Worm (Caenorhabditis elegans) whole organism, dauer: ENCODE results near the gene smc-3.

Source experiments
- unc-62 ChIP-seq: sonication (generic microtip); optimal IDR thresholded peaks from 2 replicates; lab custom pipeline; 2017; ENCODE audit warnings: missing biosample characterization, missing genetic modification reagents, missing genetic modification characterization

The smc-3 gene

DNA sequence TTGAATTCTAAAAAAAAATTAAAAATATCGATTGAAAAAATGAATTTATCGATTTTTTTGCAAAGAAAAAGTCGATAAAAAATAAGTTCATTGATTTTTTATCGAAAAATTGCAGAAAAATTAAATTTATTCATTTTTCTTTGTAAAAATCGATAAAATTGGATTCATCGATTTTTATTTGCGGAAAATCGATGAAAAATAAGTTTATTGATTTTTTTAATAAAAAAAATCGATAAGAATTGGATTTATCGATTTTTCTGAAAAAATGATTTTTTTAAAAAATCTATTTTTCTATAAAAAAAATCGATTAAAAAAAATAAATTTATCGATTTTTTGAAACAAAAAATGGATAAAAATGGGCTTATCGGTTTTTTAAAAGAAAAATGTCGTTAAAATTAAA lies 10.8 kb upstream of the smc-3 start:
- TF ChIP-seq unc-62 (GFP tag; lab: Kevin White, UChicago): no peak

DNA sequence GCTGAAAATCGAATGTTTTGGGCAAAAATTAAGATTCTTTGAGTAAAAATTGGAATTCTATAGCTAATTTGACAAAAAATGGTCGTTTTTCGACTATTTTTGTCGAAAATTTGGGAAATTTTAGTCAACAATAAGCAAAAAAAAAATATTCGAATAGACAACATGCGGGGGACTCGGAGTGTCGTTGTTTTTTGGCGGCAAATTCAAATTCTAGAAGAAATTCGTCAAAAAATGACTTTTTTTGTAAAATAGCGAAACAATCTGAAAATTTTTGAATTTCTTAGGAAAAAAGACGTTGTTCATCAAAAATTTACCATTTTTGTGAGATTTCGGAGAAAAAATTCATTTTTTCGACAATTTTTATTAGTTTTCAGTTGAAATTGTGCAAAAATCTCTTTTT lies 7.1 kb upstream of the smc-3 start:
- no peak for TF ChIP-seq unc-62 (GFP tag; lab: Kevin White, UChicago)

DNA sequence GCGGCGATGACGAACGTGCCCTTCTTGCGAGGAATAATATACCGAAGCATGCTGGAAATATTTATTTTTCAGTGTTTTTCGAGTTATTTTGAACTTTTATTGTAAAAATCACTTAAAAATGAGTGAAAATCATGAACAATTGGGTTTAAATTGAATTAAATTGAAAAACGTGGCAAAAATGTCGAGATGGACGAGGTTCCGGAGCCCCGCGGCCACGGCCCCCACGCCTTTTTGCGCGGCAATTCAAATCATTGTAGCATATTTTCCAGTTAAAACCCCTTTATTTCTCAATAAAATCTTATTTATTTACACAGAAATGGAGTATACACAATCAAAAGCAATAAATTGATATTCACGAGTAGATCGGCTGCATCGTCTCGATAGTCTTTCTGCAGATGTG lies 4.6 kb upstream of the smc-3 start:
- no peak for TF ChIP-seq unc-62 (GFP tag; lab: Kevin White, UChicago)

DNA sequence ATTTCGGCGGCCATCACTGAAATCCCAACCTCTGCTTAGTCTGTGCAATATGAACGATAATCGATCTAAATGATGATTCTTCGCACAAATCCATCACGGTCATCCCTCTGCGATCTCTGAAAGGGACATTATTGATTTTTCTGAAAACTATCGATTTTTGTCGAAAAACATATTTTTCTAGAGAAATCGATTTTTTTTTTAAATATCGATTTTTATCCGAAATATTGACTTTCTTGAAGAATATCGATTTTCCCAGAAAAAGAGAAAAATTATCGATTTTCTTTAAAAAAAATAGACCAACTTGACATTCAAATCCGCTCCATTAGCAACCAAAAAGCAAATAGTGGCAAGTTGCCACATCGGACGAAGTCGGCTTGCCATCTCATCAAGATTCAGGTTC lies 3.4 kb upstream of the smc-3 start:
- no peak for TF ChIP-seq unc-62 (GFP tag; lab: Kevin White, UChicago)

DNA sequence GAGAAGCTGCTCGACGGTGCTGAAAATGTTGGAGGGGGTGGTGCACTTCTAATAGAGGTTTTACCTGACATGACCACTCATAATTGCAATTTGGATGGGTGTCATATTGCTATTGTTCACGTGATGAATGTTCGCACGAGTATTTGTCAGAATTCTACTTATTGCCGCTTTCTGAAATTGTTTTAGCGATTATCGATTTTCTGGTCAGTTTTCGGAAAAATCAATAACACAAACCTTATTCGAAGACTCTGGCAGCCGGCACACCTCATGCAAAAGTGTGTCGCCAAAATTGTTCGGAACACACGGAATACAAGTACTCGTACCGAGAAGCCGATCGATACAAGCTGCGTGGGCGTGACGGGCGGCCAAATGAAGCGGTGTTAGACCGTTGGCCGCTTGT lies 2.4 kb upstream of the smc-3 start:
- no peak for TF ChIP-seq unc-62 (GFP tag; lab: Kevin White, UChicago)

DNA sequence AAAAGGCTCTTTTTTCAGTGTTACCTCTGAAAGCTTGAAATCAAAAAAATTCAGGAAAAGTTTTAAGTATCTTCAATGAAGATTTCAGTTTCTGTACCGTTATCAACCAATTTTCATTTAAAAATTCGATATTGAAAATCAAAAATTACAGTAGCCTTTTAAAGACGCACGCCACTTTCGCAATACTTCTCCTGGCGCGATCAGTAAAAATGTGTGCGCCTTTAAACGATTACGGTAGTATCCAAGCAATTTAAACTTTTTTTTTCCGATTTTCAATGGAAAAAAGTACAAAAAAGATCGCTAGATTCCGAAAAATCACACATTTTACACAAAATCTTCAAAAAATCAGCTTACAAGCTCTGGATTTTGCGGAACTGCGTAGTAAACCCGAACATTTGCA lies 828 bp upstream of the smc-3 start:
- TF ChIP-seq unc-62 (GFP tag; lab: Kevin White, UChicago): no peak

DNA sequence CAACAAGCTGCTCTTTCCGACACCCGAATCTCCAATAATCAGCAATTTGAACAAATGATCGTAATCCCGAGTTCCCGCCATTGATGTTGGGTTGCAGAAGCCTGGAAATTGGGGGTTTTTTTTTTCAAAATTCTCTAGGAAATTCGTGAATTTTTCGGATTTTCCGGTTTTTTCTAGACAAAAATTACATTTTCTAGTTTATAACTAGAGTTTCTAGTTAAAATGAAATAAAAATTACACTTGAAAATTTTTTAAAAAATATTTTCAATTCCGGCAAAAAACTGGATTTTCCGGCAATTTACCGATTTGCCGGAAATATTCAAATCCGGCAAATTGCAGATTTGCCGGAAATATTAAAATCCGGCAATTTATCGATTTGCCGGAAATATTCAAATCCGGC lies 20.8 kb downstream of the smc-3 start, which contains the start of gene rab-35:
rab-35 (minus strand) TSS at position 101 of the 400 bp plus-strand sequence.
- TF ChIP-seq unc-62 (GFP tag; lab: Kevin White, UChicago): no peak

DNA sequence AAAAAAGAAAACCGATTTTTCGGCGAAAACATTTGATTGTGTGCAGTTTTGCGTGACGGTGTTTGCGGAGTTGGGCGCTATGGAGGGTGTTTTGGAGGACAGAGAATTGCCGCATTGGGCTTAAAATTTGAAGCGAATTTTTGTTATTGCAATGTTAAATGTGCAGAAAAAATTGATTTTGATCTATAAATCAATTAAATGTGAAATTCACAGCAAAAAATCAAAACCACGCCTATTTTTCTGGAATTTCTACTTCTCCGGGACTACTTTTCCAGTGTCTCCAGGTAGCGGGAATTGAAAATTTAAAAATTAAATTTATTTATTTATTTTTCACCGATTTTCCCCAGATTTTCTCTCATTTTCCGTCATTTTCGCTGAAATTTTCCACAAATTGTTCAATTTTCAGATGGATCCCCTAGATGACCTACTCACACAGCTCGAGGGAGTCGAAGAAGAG lies 26.5 kb downstream of the smc-3 start, which contains the start of gene mcm-10:
mcm-10 (plus strand) TSS at position 407 of the 457 bp plus-strand sequence.
- TF ChIP-seq unc-62 (GFP tag; lab: Kevin White, UChicago): no peak

DNA sequence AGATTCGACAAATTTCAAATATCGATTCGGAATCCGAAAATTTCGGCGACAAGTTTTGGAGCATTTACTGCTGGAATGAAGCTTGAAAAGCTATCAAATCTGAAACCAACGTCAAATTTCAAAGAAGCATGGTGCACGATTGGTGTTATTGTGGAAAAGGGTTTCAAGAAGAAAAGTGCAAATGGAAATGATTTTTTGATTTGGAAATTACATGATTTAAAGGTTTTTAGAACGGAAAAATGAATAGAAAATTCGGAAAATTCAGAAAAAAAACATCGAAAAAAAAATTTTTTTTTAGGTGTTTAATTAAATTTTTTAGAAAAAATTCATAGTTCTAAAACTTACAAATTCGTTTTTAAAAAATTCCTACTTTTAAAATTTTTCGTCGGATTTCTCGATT lies 27.4 kb downstream of the smc-3 start, which contains the start of gene teg-1:
teg-1 (minus strand) TSS at position 101 of the 400 bp plus-strand sequence.
- no peak for TF ChIP-seq unc-62 (GFP tag; lab: Kevin White, UChicago)

DNA sequence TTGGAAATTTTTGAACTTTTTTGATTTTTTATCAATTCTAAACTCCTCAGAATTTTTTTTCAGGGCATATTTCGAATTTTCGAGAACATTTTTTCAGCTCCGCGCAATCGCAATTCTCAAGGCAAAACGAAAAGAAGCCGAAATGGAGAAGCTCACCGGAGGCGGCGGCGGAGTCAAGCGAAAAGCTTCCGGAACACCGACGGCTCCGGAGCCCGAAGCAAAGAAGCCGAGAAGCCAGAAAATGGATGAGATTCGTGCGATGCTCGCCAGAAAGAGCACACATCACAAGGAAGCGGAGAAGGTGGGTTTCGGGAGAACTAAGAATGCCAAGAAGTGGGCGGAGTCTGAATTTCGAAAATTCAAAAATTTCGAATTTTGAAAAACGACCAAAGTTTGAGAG lies 33.4 kb downstream of the smc-3 start:
- TF ChIP-seq unc-62 (GFP tag; lab: Kevin White, UChicago): no peak

DNA sequence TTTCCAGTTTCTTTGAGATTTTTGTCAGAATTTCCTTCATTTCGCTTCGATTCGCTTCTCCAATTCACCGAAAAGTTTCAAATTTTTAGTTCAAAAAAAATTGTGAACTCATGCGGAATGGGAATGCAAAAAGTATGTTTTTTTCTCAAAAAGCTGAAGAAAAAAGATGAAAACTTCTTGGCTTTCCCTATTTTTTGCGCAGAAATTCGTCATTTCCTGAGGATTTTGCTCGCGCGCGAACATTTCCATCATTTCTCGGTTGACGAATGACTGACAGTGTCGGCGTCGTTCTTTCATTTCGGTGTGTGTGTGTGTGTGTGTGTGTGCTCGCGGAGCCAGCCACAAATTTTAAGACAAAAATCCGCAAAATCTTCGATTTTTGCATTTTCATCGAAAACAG lies 41.6 kb downstream of the smc-3 start:
- no peak for TF ChIP-seq unc-62 (GFP tag; lab: Kevin White, UChicago)

DNA sequence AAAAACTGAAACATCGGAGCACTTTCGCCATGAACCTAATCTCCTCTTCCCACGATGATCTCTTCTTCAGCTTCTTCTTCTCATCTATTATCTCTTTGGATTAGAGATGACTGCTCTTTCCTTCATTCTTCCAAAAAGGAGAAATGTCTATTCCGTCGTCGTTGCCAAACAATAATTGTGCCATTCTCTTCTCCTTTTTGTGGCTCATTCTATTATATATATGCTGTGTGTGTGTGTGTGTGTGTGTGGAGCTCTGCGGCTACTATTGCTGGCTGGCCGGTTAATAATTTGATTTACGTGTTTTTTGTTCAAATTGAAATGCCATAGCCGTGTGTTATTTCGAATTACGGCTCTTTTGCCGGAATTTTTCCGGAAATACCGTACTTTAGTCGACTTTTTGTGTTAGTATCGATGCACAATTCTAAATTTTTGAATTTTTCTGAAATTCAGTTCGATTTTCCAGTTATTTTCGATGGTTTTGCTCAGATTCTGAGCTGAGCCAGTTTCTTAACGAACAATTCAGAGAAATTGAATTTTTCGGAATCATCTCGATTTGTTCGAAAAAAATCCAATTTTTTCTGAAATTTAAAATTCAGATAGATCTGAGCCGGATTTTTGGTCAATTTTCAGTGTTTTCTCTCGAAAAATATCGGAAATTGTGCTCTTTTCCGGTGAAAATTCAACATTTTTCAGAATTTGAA lies 42.5 kb downstream of the smc-3 start, which contains the start of gene T28D6.5:
T28D6.5 (plus strand) TSS at position 651 of the 701 bp plus-strand sequence.
- no peak for TF ChIP-seq unc-62 (GFP tag; lab: Kevin White, UChicago)

DNA sequence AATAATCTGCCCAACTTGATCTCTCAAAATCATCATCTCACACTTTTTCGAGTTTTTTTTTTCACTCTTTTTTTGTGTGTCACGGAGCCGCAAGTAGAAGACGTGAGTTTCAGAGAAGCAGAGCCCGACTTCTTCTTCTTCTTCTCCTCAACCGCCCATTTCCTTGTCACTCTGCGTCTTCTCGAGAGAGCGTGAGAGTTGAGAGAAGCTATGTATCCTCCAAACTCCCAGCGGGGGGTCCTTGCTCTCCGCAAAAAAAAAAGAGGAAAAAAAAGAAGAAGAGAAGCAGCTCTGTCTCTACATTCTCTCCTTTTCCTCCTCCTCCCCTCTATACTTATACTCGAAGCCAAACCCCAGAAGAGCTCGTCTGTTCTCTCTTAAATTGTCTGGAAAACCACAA lies 43.6 kb downstream of the smc-3 start:
- TF ChIP-seq unc-62 (GFP tag; lab: Kevin White, UChicago): no peak

DNA sequence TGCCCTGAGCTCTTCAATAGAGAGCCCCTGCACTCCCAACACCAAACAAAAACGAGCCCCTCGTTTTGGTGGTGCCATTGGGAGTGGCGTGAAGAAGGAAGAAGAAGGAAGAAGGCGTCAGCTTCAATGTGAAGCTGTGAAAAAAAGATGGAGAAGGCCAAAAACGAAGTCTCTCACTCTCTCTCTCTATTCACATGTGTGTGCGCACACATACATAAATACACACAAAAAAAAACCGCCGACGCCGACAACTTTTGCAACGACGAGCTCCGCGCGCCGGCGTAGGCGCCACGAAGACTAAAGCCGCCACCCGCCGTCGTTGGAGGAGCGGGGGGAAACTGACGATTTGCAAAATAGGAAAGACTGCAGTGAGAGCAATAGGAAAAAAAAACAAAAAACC lies 45.4 kb downstream of the smc-3 start:
- no peak for TF ChIP-seq unc-62 (GFP tag; lab: Kevin White, UChicago)

DNA sequence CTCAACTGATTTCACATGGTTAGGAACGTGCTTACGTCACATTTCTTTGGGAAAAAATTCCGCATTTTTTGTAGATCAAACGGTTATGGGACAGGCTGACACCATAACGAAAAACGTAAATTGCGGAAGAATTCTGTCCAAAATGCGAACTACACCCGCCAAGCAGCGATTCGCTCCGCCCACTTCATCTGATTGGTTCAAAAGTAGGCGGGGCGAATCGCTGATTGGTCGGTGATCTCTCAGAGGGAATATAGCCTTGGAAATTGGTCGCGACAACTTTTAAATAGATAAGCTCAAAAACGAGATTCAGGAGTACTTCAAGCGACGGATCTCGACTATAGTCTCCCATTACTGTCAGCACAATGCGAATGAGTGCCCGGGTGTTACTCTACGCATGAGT lies 46.9 kb downstream of the smc-3 start:
- no peak for TF ChIP-seq unc-62 (GFP tag; lab: Kevin White, UChicago)

DNA sequence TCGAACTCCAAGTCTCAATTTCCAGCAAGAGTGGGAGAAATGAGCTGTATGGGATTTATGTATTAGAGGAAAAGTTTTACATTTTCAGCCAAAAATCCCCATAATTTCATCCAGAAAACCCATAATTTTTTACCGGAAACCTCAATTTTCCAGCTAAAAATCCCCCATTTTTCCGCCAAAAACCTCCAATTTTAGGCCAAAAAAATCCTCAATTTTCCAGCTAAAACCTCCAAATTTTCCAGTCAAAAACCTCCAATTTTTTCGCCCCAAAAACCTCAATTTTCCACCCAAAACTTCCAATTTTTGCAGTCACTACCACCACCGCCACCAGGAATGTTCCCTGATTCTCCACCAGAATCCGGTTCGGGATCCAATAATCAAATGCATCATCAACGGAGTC lies 50.8 kb downstream of the smc-3 start:
- TF ChIP-seq unc-62 (GFP tag; lab: Kevin White, UChicago): no peak

DNA sequence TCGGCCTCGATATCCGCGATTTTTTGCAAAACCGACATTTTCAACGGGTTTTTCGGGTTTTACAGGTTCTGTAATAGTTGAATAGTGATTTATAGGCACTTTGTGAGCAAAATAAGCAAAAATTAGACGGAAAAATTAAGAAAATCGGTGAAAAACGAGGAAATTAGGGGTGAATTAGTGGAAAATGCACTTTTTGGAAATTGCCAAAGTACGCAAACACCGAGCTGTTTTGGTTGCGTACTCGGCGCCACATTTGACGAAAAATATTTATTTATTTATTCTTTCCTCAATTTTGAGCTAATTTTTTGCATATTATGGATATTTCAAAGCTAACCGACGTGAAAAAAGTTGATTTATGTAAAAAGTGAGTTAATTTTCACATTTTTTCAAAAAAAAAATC lies 52.3 kb downstream of the smc-3 start, which contains the start of the genes T28D6.6 and pen-2:
T28D6.6 (minus strand) TSS at position 68 of the 400 bp plus-strand sequence.
pen-2 (plus strand) TSS at position 282 of the 400 bp plus-strand sequence.
- no peak for TF ChIP-seq unc-62 (GFP tag; lab: Kevin White, UChicago)
